Worm (Caenorhabditis elegans): ENCODE results near the gene srw-14.
"Not testable (repeated sequence)": the region's sequence is repeated elsewhere in the genome, so short reads cannot be mapped to it uniquely, and the experiment has no call there.

The srw-14 gene

DNA sequence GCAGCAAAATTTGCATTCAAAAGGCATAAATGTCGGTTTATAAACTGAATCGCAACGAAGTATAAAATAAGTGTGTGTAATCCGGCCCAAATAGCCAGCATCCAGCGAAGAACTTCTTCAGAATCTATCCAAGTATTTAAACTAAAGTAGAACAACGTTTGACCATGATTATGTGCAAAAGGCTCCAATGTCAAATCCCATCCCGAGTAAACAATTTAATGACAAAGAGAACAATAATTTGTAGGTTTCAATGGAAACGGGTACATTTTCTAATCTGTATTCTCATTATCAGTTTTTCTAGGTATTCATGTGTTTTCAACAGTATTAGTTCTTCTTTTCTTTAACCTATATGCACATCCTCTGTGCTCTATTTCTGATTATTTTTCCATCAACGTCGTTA lies 18.1 kb upstream of the srw-14 start, which contains the start of gene C41G6.12:
Gene C41G6.12 (minus strand): TSS at position 101 of the 400 bp plus-strand sequence.
- not testable (repeated sequence) for TF ChIP-seq hif-1 (tag; optimal IDR thresholded peaks at IDR 0.05); hmg-1.1 (GFP tag; IDR thresholded peaks at IDR 0.05); snpc-1.2 (GFP tag; IDR thresholded peaks at IDR 0.05)

ce11 chrV:15211869-15212268 lies 13.9 kb upstream of the srw-14 start, which contains the start of gene sri-24:
Gene sri-24, plus strand, starts transcription at chrV:15212169.
- TF ChIP-seq unc-130 (GFP tag; optimal IDR thresholded peaks at IDR 0.05); mes-2 (tag; optimal IDR thresholded peaks at IDR 0.05; ENCODE audit: poor library complexity, severe bottlenecking); unc-39 (tag; optimal IDR thresholded peaks at IDR 0.05): not testable (repeated sequence)

DNA sequence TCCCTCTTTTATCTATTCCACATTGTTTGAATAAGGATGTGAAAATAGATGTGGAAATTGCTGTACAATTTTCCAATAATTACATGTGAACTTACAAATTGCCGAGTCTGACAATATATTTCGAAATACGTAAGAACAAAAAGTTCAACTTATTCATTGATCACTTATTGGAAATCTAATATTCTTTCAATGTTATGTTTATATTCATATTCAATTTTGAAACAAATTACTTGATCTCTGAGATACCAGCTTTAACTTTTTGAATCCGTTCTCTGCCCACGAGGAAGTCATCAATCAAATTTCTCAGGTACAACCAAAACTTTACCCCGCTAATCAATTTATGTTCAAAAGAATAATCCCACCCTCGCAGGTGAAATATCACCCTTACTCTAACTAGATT lies 10.6 kb upstream of the srw-14 start, which contains the start of gene sri-26:
Gene sri-26 (plus strand): TSS at position 301 of the 400 bp plus-strand sequence.
- not testable (repeated sequence) for TF ChIP-seq nhr-41, lin-1, nhr-42 (GFP tag; IDR thresholded peaks at IDR 0.05)

DNA sequence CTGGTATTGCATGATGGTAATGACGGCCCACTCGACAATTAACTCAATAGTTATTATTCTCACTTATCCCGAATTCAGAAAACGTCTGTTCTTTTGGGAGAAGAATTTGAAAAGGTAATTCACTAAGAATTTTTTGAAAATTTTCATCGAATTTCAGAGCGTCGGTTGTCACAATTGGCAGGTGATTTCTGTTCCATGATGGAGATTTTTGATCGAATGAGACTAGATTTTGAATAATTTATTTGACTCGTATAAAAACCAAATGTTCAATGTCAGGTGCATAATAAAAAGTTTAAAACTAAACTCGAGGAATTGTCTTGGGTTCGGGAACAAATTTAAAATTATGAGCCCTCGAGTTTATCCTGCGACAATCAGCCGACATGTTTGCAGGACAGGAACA lies 9.0 kb upstream of the srw-14 start, which contains the start of gene sri-25:
Gene sri-25 (plus strand): TSS at position 301 of the 400 bp plus-strand sequence.
- TF ChIP-seq daf-19 (GFP tag; conservative IDR thresholded peaks at IDR 0.05) (no peak), nhr-102 (tag; optimal IDR thresholded peaks at IDR 0.05) (no peak), T26A8.4 (GFP tag; IDR thresholded peaks at IDR 0.05) (no peak), daf-8 (GFP tag; IDR thresholded peaks at IDR 0.05) (no peak), lsy-2 (tag; optimal IDR thresholded peaks at IDR 0.05) (no peak), vab-7 (GFP tag; IDR thresholded peaks at IDR 0.05) (no peak), zip-2 (tag; optimal IDR thresholded peaks at IDR 0.05) (no peak), nhr-6 (tag; optimal IDR thresholded peaks at IDR 0.05) (no peak), aly-2 (tag; optimal IDR thresholded peaks at IDR 0.05) (no peak)

ce11 chrV:15221330-15221729 lies 4.4 kb upstream of the srw-14 start, which contains the start of gene irld-25:
Gene irld-25, plus strand, starts transcription at chrV:15221630.
- TF ChIP-seq mdl-1 (tag; optimal IDR thresholded peaks at IDR 0.05): no peak
- no peak for TF ChIP-seq mdt-29 (GFP tag; IDR thresholded peaks at IDR 0.05)
- no peak for TF ChIP-seq T26A8.4 (GFP tag; IDR thresholded peaks at IDR 0.05)
- no peak for TF ChIP-seq lin-13 (GFP tag; optimal IDR thresholded peaks at IDR 0.05)
- TF ChIP-seq duxl-1 (tag; optimal IDR thresholded peaks at IDR 0.05; ENCODE audit: poor library complexity): no peak
- no peak for TF ChIP-seq dve-1 (tag; optimal IDR thresholded peaks at IDR 0.05; ENCODE audit: insufficient read depth)
- no peak for TF ChIP-seq ama-1 (optimal IDR thresholded peaks at IDR 0.05)
- no peak for TF ChIP-seq dpl-1 (GFP tag; optimal IDR thresholded peaks at IDR 0.05)
- TF ChIP-seq rbr-2 (tag; optimal IDR thresholded peaks at IDR 0.05): no peak
- no peak for TF ChIP-seq ces-1 (GFP tag; optimal IDR thresholded peaks at IDR 0.05)
- no peak for TF ChIP-seq arid-1 (GFP tag; conservative IDR thresholded peaks at IDR 0.05)
- no peak for TF ChIP-seq hlh-11 (tag; optimal IDR thresholded peaks at IDR 0.05)
- TF ChIP-seq ceh-20 (GFP tag; IDR thresholded peaks at IDR 0.05): no peak
- TF ChIP-seq unc-39 (tag; optimal IDR thresholded peaks at IDR 0.05): no peak
- no peak for TF ChIP-seq egl-27 (tag; optimal IDR thresholded peaks at IDR 0.05)
- no peak for TF ChIP-seq nhr-6 (tag; optimal IDR thresholded peaks at IDR 0.05)
- no peak for TF ChIP-seq spr-1 (tag; optimal IDR thresholded peaks at IDR 0.05)
- TF ChIP-seq ceh-62 (tag; optimal IDR thresholded peaks at IDR 0.05): no peak
- TF ChIP-seq hif-1 (tag; optimal IDR thresholded peaks at IDR 0.05): no peak
